Worm (Caenorhabditis elegans): ENCODE measurements around the gene T27C5.10.
"Not testable (repeated sequence)": the region's sequence is repeated elsewhere in the genome, so short reads cannot be mapped to it uniquely, and the experiment has no call there.

The T27C5.10 gene

ce11 chrV:17469180-17469579, 39.2 kb upstream of the T27C5.10 start, which contains the start of gene F20E11.17:
TSS of gene F20E11.17 (minus strand) at chrV:17469280.
- TF ChIP-seq snpc-1.2 (GFP tag; IDR thresholded peaks at IDR 0.05) (no peak), Y48G9A.11 (GFP tag; IDR thresholded peaks at IDR 0.05) (no peak), hmg-1.1 (GFP tag; IDR thresholded peaks at IDR 0.05) (no peak), rbr-2 (tag; optimal IDR thresholded peaks at IDR 0.05) (no peak), ceh-20 (GFP tag; IDR thresholded peaks at IDR 0.05) (no peak), ceh-44 (GFP tag; IDR thresholded peaks at IDR 0.05) (no peak), nhr-48 (tag; optimal IDR thresholded peaks at IDR 0.05) (no peak), nhr-25 (tag; optimal IDR thresholded peaks at IDR 0.05; ENCODE audit: borderline replicate concordance, insufficient read depth) (no peak), F10B5.3 (tag; optimal IDR thresholded peaks at IDR 0.05) (no peak), spr-3 (GFP tag; optimal IDR thresholded peaks at IDR 0.05) (no peak), daf-19 (GFP tag; conservative IDR thresholded peaks at IDR 0.05) (no peak), vab-7 (GFP tag; IDR thresholded peaks at IDR 0.05) (no peak), ceh-82 (tag; optimal IDR thresholded peaks at IDR 0.05) (no peak), mxl-3 (GFP tag; optimal IDR thresholded peaks at IDR 0.05) (no peak), mdl-1 (tag; optimal IDR thresholded peaks at IDR 0.05) (no peak), mdt-29 (GFP tag; IDR thresholded peaks at IDR 0.05) (no peak), dmd-8 (GFP tag; IDR thresholded peaks at IDR 0.05) (no peak), unc-130 (GFP tag; optimal IDR thresholded peaks at IDR 0.05) (no peak), daf-12 (tag; optimal IDR thresholded peaks at IDR 0.05) (no peak)

- TF ChIP-seq nhr-77 (tag; optimal IDR thresholded peaks at IDR 0.05) = no peak
- TF ChIP-seq set-16 (GFP tag; IDR thresholded peaks at IDR 0.05) = peak; percentile 76
- TF ChIP-seq aly-2 (tag; optimal IDR thresholded peaks at IDR 0.05) = no peak
- TF ChIP-seq daf-19 (GFP tag; conservative IDR thresholded peaks at IDR 0.05) = no peak
Observed at ce11 chrV:17467881-17468280, 37.9 kb upstream of the T27C5.10 start.

- no peak for TF ChIP-seq zag-1 (tag; optimal IDR thresholded peaks at IDR 0.05)
- no peak for TF ChIP-seq egl-27 (tag; optimal IDR thresholded peaks at IDR 0.05)
- TF ChIP-seq aha-1 (tag) = no peak
- no peak for TF ChIP-seq hlh-11 (tag; optimal IDR thresholded peaks at IDR 0.05)
Observed at ce11 chrV:17466751-17467150, 36.8 kb upstream of the T27C5.10 start, which contains the start of gene srw-72. TSS of gene srw-72 (plus strand) at chrV:17467051.

ce11 chrV:17464278-17464677, 34.3 kb upstream of the T27C5.10 start, which contains the start of gene F20E11.7:
TSS of gene F20E11.7 (plus strand) at chrV:17464578.
- TF ChIP-seq jun-1, nhr-237, egl-27 (tag; optimal IDR thresholded peaks at IDR 0.05): not testable (repeated sequence)

- TF ChIP-seq ztf-7 (tag; optimal IDR thresholded peaks at IDR 0.05) (no peak), nhr-28 (tag; optimal IDR thresholded peaks at IDR 0.05) (no peak), F10B5.3 (tag; optimal IDR thresholded peaks at IDR 0.05) (no peak), jun-1 (tag; optimal IDR thresholded peaks at IDR 0.05) (no peak), lin-29 (GFP tag; IDR thresholded peaks at IDR 0.05) (no peak), D1046.2 (GFP tag; IDR thresholded peaks at IDR 0.05) (no peak), unc-130 (GFP tag; optimal IDR thresholded peaks at IDR 0.05) (no peak), Y105C5A.15 (GFP tag; IDR thresholded peaks at IDR 0.05) (no peak), T26A8.4 (GFP tag; IDR thresholded peaks at IDR 0.05) (no peak), hlh-30 (tag; optimal IDR thresholded peaks at IDR 0.05; ENCODE audit: insufficient read depth) (no peak), dve-1 (tag; optimal IDR thresholded peaks at IDR 0.05; ENCODE audit: insufficient read depth) (no peak), Y48G9A.11 (GFP tag; IDR thresholded peaks at IDR 0.05) (no peak)
Observed at ce11 chrV:17460061-17460460, 30.1 kb upstream of the T27C5.10 start, which contains the start of gene srz-48. TSS of gene srz-48 (minus strand) at chrV:17460161.

All from whole organism, L4 larva.